Fruit fly (Drosophila melanogaster): ENCODE measurements around the gene E5.

E5 gene

DNA sequence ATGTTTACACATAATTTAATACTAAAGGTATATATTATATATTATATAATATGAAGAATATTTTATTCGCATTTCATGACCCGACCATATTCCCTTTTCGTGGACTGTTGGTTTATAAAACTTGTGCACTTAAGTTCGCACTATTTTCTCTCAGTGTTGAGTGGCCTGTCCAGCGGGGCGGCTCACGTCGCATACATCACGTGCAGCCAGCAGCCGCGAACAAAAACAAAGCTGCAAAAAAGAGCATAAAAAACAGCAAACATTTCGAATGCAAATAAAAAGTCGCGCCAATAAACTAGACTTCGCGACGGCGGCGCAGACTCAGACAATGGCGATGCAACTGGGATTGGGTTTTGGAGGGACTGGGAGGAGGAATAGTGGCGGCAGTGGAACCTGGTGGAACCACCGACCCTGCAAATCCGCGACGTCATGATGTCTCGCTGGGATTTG is 29.4 kb downstream of the E5 start:
- TF ChIP-seq gl (tag; optimal IDR thresholded peaks at IDR 0.05) (peak; percentile 80), fd96Ca (GFP tag; IDR thresholded peaks at IDR 0.05) (peak; percentile 89), EcR (GFP tag; optimal IDR thresholded peaks at IDR 0.05) (peak; percentile 55), CG17806 (tag; optimal IDR thresholded peaks at IDR 0.05) (peak; percentile 81), CG4496 (GFP tag; IDR thresholded peaks at IDR 0.05) (peak; percentile 91), rn (GFP tag; IDR thresholded peaks at IDR 0.05) (peak; percentile 74), Ets98B (GFP tag; IDR thresholded peaks at IDR 0.05) (peak; percentile 87), Pif1A (GFP tag; optimal IDR thresholded peaks at IDR 0.05) (peak; percentile 69), Pif1B (GFP tag; optimal IDR thresholded peaks at IDR 0.05) (peak; percentile 85), CG32121 (GFP tag; IDR thresholded peaks at IDR 0.05) (peak; percentile 88), CG10348 (GFP tag; IDR thresholded peaks at IDR 0.05) (no peak), D1 (tag; optimal IDR thresholded peaks at IDR 0.05) (peak; percentile 50), CG8159 (tag; optimal IDR thresholded peaks at IDR 0.05) (peak; percentile 87), CG34367 (tag; optimal IDR thresholded peaks at IDR 0.05) (peak; percentile 90), CG13204 (GFP tag; optimal IDR thresholded peaks at IDR 0.05) (peak; percentile 89), Snoo (tag; optimal IDR thresholded peaks at IDR 0.05) (peak; percentile 76), CG15710 (tag; optimal IDR thresholded peaks at IDR 0.05) (peak; percentile 92), CG12605 (GFP tag; IDR thresholded peaks at IDR 0.05) (peak; percentile 83), CG8301 (tag; optimal IDR thresholded peaks at IDR 0.05) (peak; percentile 66), CG14655 (GFP tag; optimal IDR thresholded peaks at IDR 0.05) (peak; percentile 77), CG9948 (tag; optimal IDR thresholded peaks at IDR 0.05) (peak; percentile 90)

DNA sequence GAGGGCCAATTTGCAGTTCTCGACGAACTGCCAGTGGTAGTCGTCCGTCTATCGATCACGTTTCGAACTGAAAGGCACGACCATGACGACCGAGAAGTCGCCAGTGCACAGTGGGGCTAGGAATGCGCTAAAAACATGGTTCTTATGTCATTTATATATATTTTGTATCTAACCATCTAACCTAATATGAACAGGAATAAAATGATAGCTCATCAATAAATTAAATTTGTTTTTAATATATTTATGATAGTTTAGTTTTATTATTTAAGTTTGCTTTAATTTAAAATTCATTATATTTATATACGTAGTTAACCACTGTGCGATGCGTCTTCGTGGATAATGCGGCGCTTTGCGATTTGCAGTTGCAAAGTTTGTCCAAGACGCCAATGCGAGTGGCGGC is 31.1 kb downstream of the E5 start:
- TF ChIP-seq CG10348 (GFP tag; IDR thresholded peaks at IDR 0.05) (no peak), CG34367 (tag; optimal IDR thresholded peaks at IDR 0.05) (no peak), Pif1A (GFP tag; optimal IDR thresholded peaks at IDR 0.05) (peak; percentile 31), CG14655 (GFP tag; optimal IDR thresholded peaks at IDR 0.05) (peak; percentile 66), CG4496 (GFP tag; IDR thresholded peaks at IDR 0.05) (no peak), CG17806 (tag; optimal IDR thresholded peaks at IDR 0.05) (peak; percentile 45), CG9948 (tag; optimal IDR thresholded peaks at IDR 0.05) (peak; percentile 44), CG15710 (tag; optimal IDR thresholded peaks at IDR 0.05) (peak; percentile 20), fd96Ca (GFP tag; IDR thresholded peaks at IDR 0.05) (peak; percentile 46; the same call in 2 of the 3 replicates), Ets98B (GFP tag; IDR thresholded peaks at IDR 0.05) (peak; percentile 48), CG8159 (tag; optimal IDR thresholded peaks at IDR 0.05) (peak; percentile 45), Snoo (tag; optimal IDR thresholded peaks at IDR 0.05) (no peak), CG8301 (tag; optimal IDR thresholded peaks at IDR 0.05) (peak; percentile 66), CG13204 (GFP tag; optimal IDR thresholded peaks at IDR 0.05) (no peak), CG12605 (GFP tag; IDR thresholded peaks at IDR 0.05) (peak; percentile 41; the same call in 1 of the 2 replicates), Pif1B (GFP tag; optimal IDR thresholded peaks at IDR 0.05) (peak; percentile 21), CG32121 (GFP tag; IDR thresholded peaks at IDR 0.05) (peak; percentile 38; the same call in 1 of the 2 replicates), rn (GFP tag; IDR thresholded peaks at IDR 0.05) (no peak), D1 (tag; optimal IDR thresholded peaks at IDR 0.05) (no peak)

DNA sequence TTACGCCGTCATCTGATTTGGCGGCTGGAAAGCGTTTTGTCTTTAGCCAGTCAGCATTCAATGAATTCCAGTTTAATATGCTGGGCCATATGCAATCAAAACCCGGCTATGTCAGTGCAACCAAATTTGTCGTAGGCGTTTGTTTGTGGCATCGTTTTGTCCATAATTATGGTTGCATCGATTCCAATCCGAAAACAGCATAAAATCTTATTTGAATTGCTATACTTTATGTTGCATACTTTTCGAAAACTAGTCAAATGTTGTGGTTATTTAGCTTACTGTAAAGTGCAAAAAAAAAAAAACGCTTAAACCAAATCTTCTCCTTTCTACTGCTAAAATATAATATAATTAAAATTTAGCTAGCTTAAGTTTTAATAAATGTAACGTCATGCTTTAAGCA is 32.2 kb downstream of the E5 start:
- TF ChIP-seq Pif1B (GFP tag; optimal IDR thresholded peaks at IDR 0.05) = no peak
- no peak for TF ChIP-seq CG8159 (tag; optimal IDR thresholded peaks at IDR 0.05)
- no peak for TF ChIP-seq fd96Ca (GFP tag; IDR thresholded peaks at IDR 0.05)
- no peak for TF ChIP-seq EcR (GFP tag; optimal IDR thresholded peaks at IDR 0.05)
- TF ChIP-seq Ets98B (GFP tag; IDR thresholded peaks at IDR 0.05) = no peak
- no peak for TF ChIP-seq rn (GFP tag; IDR thresholded peaks at IDR 0.05)
- TF ChIP-seq CG12605 (GFP tag; IDR thresholded peaks at IDR 0.05) = no peak
- no peak for TF ChIP-seq CG17806 (tag; optimal IDR thresholded peaks at IDR 0.05)
- TF ChIP-seq CG13204 (GFP tag; optimal IDR thresholded peaks at IDR 0.05) = no peak
- no peak for TF ChIP-seq CG10348 (GFP tag; IDR thresholded peaks at IDR 0.05)
- no peak for TF ChIP-seq CG34367 (tag; optimal IDR thresholded peaks at IDR 0.05)
- TF ChIP-seq CG8301 (tag; optimal IDR thresholded peaks at IDR 0.05) = no peak
- TF ChIP-seq CG15710 (tag; optimal IDR thresholded peaks at IDR 0.05) = no peak
- no peak for TF ChIP-seq gl (tag; optimal IDR thresholded peaks at IDR 0.05)
- TF ChIP-seq Pif1A (GFP tag; optimal IDR thresholded peaks at IDR 0.05) = no peak
- TF ChIP-seq CG32121 (GFP tag; IDR thresholded peaks at IDR 0.05) = no peak

DNA sequence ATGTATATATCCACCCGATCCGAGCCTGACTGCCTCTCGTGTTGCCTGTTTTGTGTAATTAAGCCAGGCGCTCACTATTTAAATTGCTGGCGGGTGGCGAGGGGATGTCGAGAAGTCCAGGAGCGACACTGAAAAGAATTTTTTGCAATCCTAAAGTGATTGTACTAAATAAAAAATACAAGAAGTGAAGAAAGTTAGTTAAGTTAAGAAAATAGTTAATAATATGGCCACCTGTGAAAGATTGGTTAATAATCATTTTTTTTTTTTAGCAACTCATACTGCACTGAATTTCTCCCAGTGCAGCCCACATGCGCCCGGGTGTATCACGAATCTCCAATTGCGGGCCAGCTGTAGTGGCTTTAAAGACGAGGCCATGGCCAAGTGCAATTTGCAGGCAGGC is 33.8 kb downstream of the E5 start:
- TF ChIP-seq Ets98B (GFP tag; IDR thresholded peaks at IDR 0.05) (peak; percentile 41; the same call in 1 of the 2 replicates), CG8301 (tag; optimal IDR thresholded peaks at IDR 0.05) (peak; percentile 44), CG32121 (GFP tag; IDR thresholded peaks at IDR 0.05) (no peak), CG12605 (GFP tag; IDR thresholded peaks at IDR 0.05) (0 out of 2 replicates have a peak, but pooled peaks have one; percentile 36), CG17806 (tag; optimal IDR thresholded peaks at IDR 0.05) (peak; percentile 57), Pif1B (GFP tag; optimal IDR thresholded peaks at IDR 0.05) (peak; percentile 67), CG15710 (tag; optimal IDR thresholded peaks at IDR 0.05) (peak; percentile 75), CG13204 (GFP tag; optimal IDR thresholded peaks at IDR 0.05) (peak; percentile 20), CG4496 (GFP tag; IDR thresholded peaks at IDR 0.05) (peak; percentile 41; the same call in 1 of the 3 replicates), CG8159 (tag; optimal IDR thresholded peaks at IDR 0.05) (peak; percentile 69), D1 (tag; optimal IDR thresholded peaks at IDR 0.05) (no peak), EcR (GFP tag; optimal IDR thresholded peaks at IDR 0.05) (no peak), CG14655 (GFP tag; optimal IDR thresholded peaks at IDR 0.05) (peak; percentile 72), rn (GFP tag; IDR thresholded peaks at IDR 0.05) (no peak), CG34367 (tag; optimal IDR thresholded peaks at IDR 0.05) (peak; percentile 62), CG9948 (tag; optimal IDR thresholded peaks at IDR 0.05) (peak; percentile 64), Pif1A (GFP tag; optimal IDR thresholded peaks at IDR 0.05) (peak; percentile 57), Snoo (tag; optimal IDR thresholded peaks at IDR 0.05) (peak; percentile 3), fd96Ca (GFP tag; IDR thresholded peaks at IDR 0.05) (peak; percentile 39; the same call in 1 of the 3 replicates), CG10348 (GFP tag; IDR thresholded peaks at IDR 0.05) (no peak), gl (tag; optimal IDR thresholded peaks at IDR 0.05) (peak; percentile 25)

DNA sequence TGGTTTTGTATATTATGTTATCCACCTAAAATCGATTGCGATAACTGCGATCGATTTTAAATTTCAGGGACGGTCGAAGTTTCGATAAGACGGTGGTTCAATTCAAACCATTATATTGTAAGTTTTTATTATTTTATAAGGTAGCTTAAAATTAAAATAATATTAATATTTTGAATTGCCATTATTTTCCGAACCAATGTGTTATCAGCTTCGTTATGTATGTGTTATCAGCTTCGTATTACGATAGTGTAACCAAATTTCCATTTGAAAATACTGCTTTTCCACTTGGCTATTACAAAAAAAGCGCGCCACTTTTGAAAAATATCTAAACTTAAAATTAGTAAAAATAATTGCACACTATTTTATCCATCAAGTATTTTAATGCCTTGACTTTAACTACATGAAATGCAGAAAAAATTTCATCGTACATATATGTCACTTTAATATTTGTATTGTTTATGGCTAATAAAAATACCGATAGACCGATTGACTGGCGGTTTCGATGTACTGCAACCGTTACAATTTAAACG is 34.8 kb downstream of the E5 start, which contains the start of gene CG31495:
CG31495 (minus strand) TSS at position 52 of the 530 bp plus-strand sequence.
- no peak for TF ChIP-seq CG9948 (tag; optimal IDR thresholded peaks at IDR 0.05)
- TF ChIP-seq CG8159 (tag; optimal IDR thresholded peaks at IDR 0.05) = peak; percentile 23
- TF ChIP-seq rn (GFP tag; IDR thresholded peaks at IDR 0.05) = no peak
- no peak for TF ChIP-seq D1 (tag; optimal IDR thresholded peaks at IDR 0.05)
- no peak for TF ChIP-seq Pif1A (GFP tag; optimal IDR thresholded peaks at IDR 0.05)
- TF ChIP-seq Ets98B (GFP tag; IDR thresholded peaks at IDR 0.05) = 0 out of 2 replicates have a peak, but pooled peaks have one; percentile 17
- no peak for TF ChIP-seq CG10348 (GFP tag; IDR thresholded peaks at IDR 0.05)

Measured in whole organism, pupa.